Fruit fly (Drosophila melanogaster) Kc167 (cell line): ENCODE results near the gene Nct.

Experiments
- Myc ChIP-seq: fragments of >200 bp; optimal IDR thresholded peaks from 2 replicates; lab custom pipeline; 2017; ENCODE audit warnings: missing external identifiers
- h ChIP-seq: fragments of >200 bp; optimal IDR thresholded peaks from 3 replicates; lab custom pipeline; 2018; ENCODE audit warnings: missing external identifiers
- insv ChIP-seq: fragments of >200 bp; optimal IDR thresholded peaks from 3 replicates; lab custom pipeline; 2018; ENCODE audit warnings: missing external identifiers
- psq ChIP-seq: fragments of >200 bp; optimal IDR thresholded peaks from 2 replicates; lab custom pipeline; 2017; ENCODE audit warnings: missing external identifiers

DNA sequence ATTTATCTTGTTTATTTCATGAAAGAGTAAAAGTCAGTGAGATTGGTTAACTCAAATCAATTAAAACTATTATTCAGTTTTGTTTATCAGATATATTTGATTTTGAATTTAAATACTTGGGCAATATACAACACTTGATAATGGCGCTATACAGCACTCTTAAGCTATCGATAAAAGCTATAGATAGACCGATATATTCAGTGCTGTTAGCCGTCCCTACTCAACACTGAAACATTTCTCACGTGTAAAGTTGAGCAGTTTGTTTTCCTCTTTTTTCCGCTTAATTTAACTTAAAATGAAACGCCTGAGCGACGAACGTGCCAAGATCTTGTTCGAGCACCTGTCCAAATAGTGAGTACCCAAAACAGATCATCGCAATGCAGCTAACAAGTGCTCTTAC is 981 bp upstream of the Nct start, which contains the start of gene CG7006:
- TF ChIP-seq psq (lab: Kevin White, UChicago), result no peak
- TF ChIP-seq Myc (lab: Kevin White, UChicago), result no peak
- TF ChIP-seq insv (lab: Kevin White, UChicago), result no peak
- TF ChIP-seq h, result no peak
